Fruit fly (Drosophila melanogaster): Measurements from ENCODE around the gene CG31445.

dm6 chr3R:29199807-29200693 is 44.6 kb downstream of the CG31445 start, which contains the start of gene CG11899:
- TF ChIP-seq CG8478 (optimal IDR thresholded peaks at IDR 0.05), result no peak
- TF ChIP-seq CTCF (optimal IDR thresholded peaks at IDR 0.05), result no peak

Measured in S2 (cell line).